Fruit fly (Drosophila melanogaster) whole organism, embryonic: ENCODE data around the gene sbr.
A peak's percentile ranks its signal among the peaks of the same experiment; 100 is the strongest.

ENCODE experiments used
- Atf6 ChIP-seq: fragments of 200-800 bp; sonication (Bioruptor generic); IDR thresholded peaks from 2 replicates; pipeline ENCODE4 v1.3.6; 2022; ENCODE audit warnings: missing biosample characterization, missing genetic modification characterization
- Awh ChIP-seq: fragments of 200-800 bp; sonication (Bioruptor generic); IDR thresholded peaks from 2 replicates; pipeline ENCODE4, ENCODE4 v1.3.6; 2022; ENCODE audit warnings: missing biosample characterization, missing genetic modification characterization
- CG1024 ChIP-seq: fragments of 200-800 bp; sonication (Bioruptor generic); IDR thresholded peaks from 2 replicates; pipeline ENCODE4 v1.3.6; 2022; ENCODE audit warnings: missing biosample characterization, missing genetic modification characterization
- CG10274 ChIP-seq: fragments of 200-800 bp; sonication (Bioruptor generic); optimal IDR thresholded peaks from 3 replicates; lab custom pipeline; 2017; ENCODE audit warnings: missing biosample characterization, mild to moderate bottlenecking, missing genetic modification characterization
- CG11093 ChIP-seq: fragments of 200-800 bp; sonication (Bioruptor generic); IDR thresholded peaks from 3 replicates; pipeline ENCODE4 v1.3.6; 2022; ENCODE audit warnings: missing biosample characterization, missing genetic modification characterization
- CG12071 ChIP-seq: fragments of 200-800 bp; sonication (Bioruptor generic); optimal IDR thresholded peaks from 3 replicates; lab custom pipeline; 2018; ENCODE audit warnings: missing biosample characterization, mild to moderate bottlenecking, missing genetic modification characterization
- CG12299 ChIP-seq: fragments of 200-800 bp; sonication (Bioruptor generic); optimal IDR thresholded peaks from 2 replicates; lab custom pipeline; 2018; ENCODE audit warnings: missing biosample characterization, mild to moderate bottlenecking, missing genetic modification characterization
- CG13624 ChIP-seq: fragments of 200-800 bp; sonication (Bioruptor generic); optimal IDR thresholded peaks from 2 replicates; lab custom pipeline; 2016; ENCODE audit warnings: missing biosample characterization, missing genetic modification characterization
- CG14014 ChIP-seq: fragments of 200-800 bp; sonication (Bioruptor generic); IDR thresholded peaks from 2 replicates; pipeline ENCODE4 v1.3.6; 2022; ENCODE audit warnings: missing biosample characterization, missing genetic modification characterization
- CG18262 ChIP-seq: fragments of 200-800 bp; optimal IDR thresholded peaks from 3 replicates; lab custom pipeline; 2019; ENCODE audit warnings: missing biosample characterization, mild to moderate bottlenecking, missing genetic modification characterization, moderate library complexity
- CG2120 ChIP-seq: fragments of 200-800 bp; sonication (Bioruptor generic); optimal IDR thresholded peaks from 3 replicates; lab custom pipeline; 2016; ENCODE audit warnings: missing biosample characterization, missing genetic modification characterization
- CG31365 ChIP-seq: fragments of 200-800 bp; sonication (Bioruptor generic); optimal IDR thresholded peaks from 2 replicates; lab custom pipeline; 2018; ENCODE audit warnings: missing biosample characterization, mild to moderate bottlenecking, missing genetic modification characterization
- CG3163 ChIP-seq: fragments of 200-800 bp; sonication (Bioruptor generic); optimal IDR thresholded peaks from 3 replicates; lab custom pipeline; 2016; ENCODE audit warnings: missing biosample characterization, missing genetic modification characterization
- CG32767 ChIP-seq: fragments of 200-800 bp; sonication (Bioruptor generic); IDR thresholded peaks from 2 replicates; pipeline ENCODE4 v1.3.6; 2022; ENCODE audit warnings: missing biosample characterization, missing genetic modification characterization
- CG4328 ChIP-seq: fragments of 200-800 bp; sonication (Bioruptor generic); optimal IDR thresholded peaks from 3 replicates; lab custom pipeline; 2017; ENCODE audit warnings: missing biosample characterization, missing genetic modification reagents, missing genetic modification characterization
- CG4730 ChIP-seq: fragments of 200-800 bp; sonication (Bioruptor generic); IDR thresholded peaks from 2 replicates; pipeline ENCODE4 v1.3.6; 2022; ENCODE audit warnings: missing biosample characterization, missing genetic modification characterization
- CG6813 ChIP-seq: fragments of 200-800 bp; sonication (Bioruptor generic); optimal IDR thresholded peaks from 2 replicates; lab custom pipeline; 2017; ENCODE audit warnings: missing biosample characterization, missing genetic modification characterization, mild to moderate bottlenecking, moderate library complexity, missing genetic modification reagents
- CG7786 ChIP-seq: fragments of 200-800 bp; sonication (Bioruptor generic); optimal IDR thresholded peaks from 2 replicates; lab custom pipeline; 2016; ENCODE audit warnings: missing biosample characterization, missing genetic modification characterization
- CG7839 ChIP-seq: fragments of 200-800 bp; sonication (Bioruptor generic); optimal IDR thresholded peaks from 3 replicates; lab custom pipeline; 2018; ENCODE audit warnings: missing biosample characterization, mild to moderate bottlenecking, missing genetic modification characterization, moderate library complexity
- CG8359 ChIP-seq: fragments of 200-800 bp; sonication (Bioruptor generic); optimal IDR thresholded peaks from 2 replicates; lab custom pipeline; 2017; ENCODE audit warnings: missing biosample characterization, mild to moderate bottlenecking, missing genetic modification characterization, borderline replicate concordance
- CoRest ChIP-seq: fragments of 200-800 bp; sonication (Bioruptor generic); optimal IDR thresholded peaks from 3 replicates; lab custom pipeline; 2018; ENCODE audit warnings: missing biosample characterization, mild to moderate bottlenecking, missing genetic modification characterization, moderate library complexity
- Dfd ChIP-seq, 2 experiments: fragments of >200 bp; optimal IDR thresholded peaks; 2 replicates each; lab custom pipeline; 2017; ENCODE audit warnings: missing biosample characterization in 2 of 2, missing genetic modification characterization in 2 of 2
- Doc3 ChIP-seq: fragments of 200-800 bp; sonication (Bioruptor generic); IDR thresholded peaks from 3 replicates; pipeline ENCODE4 v1.3.6; 2022; ENCODE audit warnings: missing biosample characterization, missing genetic modification characterization; ENCODE audit not compliant: partially characterized antibody
- Dp ChIP-seq: fragments of 200-800 bp; sonication (Bioruptor generic); optimal IDR thresholded peaks from 2 replicates; lab custom pipeline; 2018; ENCODE audit warnings: missing biosample characterization, mild to moderate bottlenecking, missing genetic modification characterization, moderate library complexity
- E2f1 ChIP-seq: fragments of 200-800 bp; sonication (Bioruptor generic); IDR thresholded peaks from 2 replicates; pipeline ENCODE4 v1.3.6; 2022; ENCODE audit warnings: missing biosample characterization, missing genetic modification characterization
- HmgD ChIP-seq: fragments of 200-800 bp; sonication (Bioruptor generic); optimal IDR thresholded peaks from 3 replicates; lab custom pipeline; 2016; ENCODE audit warnings: missing biosample characterization, missing genetic modification characterization
- Hmx ChIP-seq: fragments of 200-800 bp; sonication (Bioruptor generic); optimal IDR thresholded peaks from 2 replicates; lab custom pipeline; 2016; ENCODE audit warnings: missing biosample characterization, missing genetic modification characterization
- Hr3 ChIP-seq: fragments of 200-800 bp; sonication (Bioruptor generic); optimal IDR thresholded peaks from 3 replicates; lab custom pipeline; 2016; ENCODE audit warnings: missing biosample characterization, missing genetic modification characterization
- Hsf ChIP-seq: fragments of 200-800 bp; sonication (Bioruptor generic); optimal IDR thresholded peaks from 3 replicates; lab custom pipeline; 2016; ENCODE audit warnings: missing biosample characterization, missing genetic modification characterization
- NC2β ChIP-seq: fragments of 200-800 bp; sonication (Bioruptor generic); optimal IDR thresholded peaks from 2 replicates; lab custom pipeline; 2016; ENCODE audit warnings: missing biosample characterization, missing genetic modification characterization
- Pdp1 ChIP-seq, 2 experiments: fragments of 200-800 bp; sonication (Bioruptor generic); optimal IDR thresholded peaks; 3 replicates each; lab custom pipeline; 2016; ENCODE audit warnings: missing biosample characterization in 2 of 2, missing genetic modification characterization in 2 of 2, mild to moderate bottlenecking in 1 of 2, moderate library complexity in 1 of 2
- Side ChIP-seq: fragments of 200-800 bp; sonication (Bioruptor generic); optimal IDR thresholded peaks from 2 replicates; lab custom pipeline; 2016; ENCODE audit warnings: missing biosample characterization, missing genetic modification characterization
- al ChIP-seq: fragments of 200-800 bp; sonication (Bioruptor generic); IDR thresholded peaks from 2 replicates; pipeline ENCODE4 v1.3.6; 2022; ENCODE audit warnings: missing biosample characterization, missing genetic modification characterization
- bcd ChIP-seq: fragments of 200-800 bp; sonication (Bioruptor generic); optimal IDR thresholded peaks from 2 replicates; lab custom pipeline; 2017; ENCODE audit warnings: missing biosample characterization, mild to moderate bottlenecking, missing genetic modification characterization
- btn ChIP-seq: fragments of 200-800 bp; sonication (Bioruptor generic); optimal IDR thresholded peaks from 2 replicates; lab custom pipeline; 2016; ENCODE audit warnings: missing biosample characterization, missing genetic modification characterization
- chif ChIP-seq, 2 experiments: fragments of 200-800 bp; sonication (Bioruptor generic); optimal IDR thresholded peaks; 3 replicates each; lab custom pipeline; 2016; ENCODE audit warnings: missing biosample characterization in 2 of 2, missing genetic modification characterization in 2 of 2
- ci ChIP-seq: fragments of 200-800 bp; sonication (Bioruptor generic); IDR thresholded peaks from 3 replicates; pipeline ENCODE4 v1.3.6; 2022; ENCODE audit warnings: missing biosample characterization, missing genetic modification characterization
- crol ChIP-seq: fragments of 200-800 bp; sonication (Bioruptor generic); IDR thresholded peaks from 2 replicates; pipeline ENCODE4 v1.3.6; 2022; ENCODE audit warnings: missing biosample characterization, missing genetic modification characterization
- cwo ChIP-seq: fragments of 200-800 bp; sonication (Bioruptor generic); optimal IDR thresholded peaks from 3 replicates; lab custom pipeline; 2017; ENCODE audit warnings: missing biosample characterization, missing genetic modification characterization, mild to moderate bottlenecking, moderate library complexity, missing genetic modification reagents
- da ChIP-seq: fragments of 200-800 bp; sonication (Bioruptor generic); optimal IDR thresholded peaks from 2 replicates; lab custom pipeline; 2016; ENCODE audit warnings: missing biosample characterization, missing genetic modification characterization
- dimm ChIP-seq: fragments of 200-800 bp; sonication (Bioruptor generic); IDR thresholded peaks from 2 replicates; pipeline ENCODE4 v1.3.6; 2022; ENCODE audit warnings: missing biosample characterization, missing genetic modification characterization
- dysf ChIP-seq: fragments of 200-800 bp; sonication (Bioruptor generic); IDR thresholded peaks from 3 replicates; pipeline ENCODE4 v1.3.6; 2022; ENCODE audit warnings: missing biosample characterization, missing genetic modification characterization
- jumu ChIP-seq: fragments of 200-800 bp; sonication (Bioruptor generic); optimal IDR thresholded peaks from 3 replicates; lab custom pipeline; 2016; ENCODE audit warnings: missing biosample characterization, missing genetic modification characterization
- mirr ChIP-seq: fragments of 200-800 bp; sonication (Bioruptor generic); optimal IDR thresholded peaks from 3 replicates; lab custom pipeline; 2018; ENCODE audit warnings: missing biosample characterization, mild to moderate bottlenecking, missing genetic modification characterization
- nau ChIP-seq: fragments of 200-800 bp; sonication (Bioruptor generic); optimal IDR thresholded peaks from 3 replicates; lab custom pipeline; 2017; ENCODE audit warnings: missing biosample characterization, mild to moderate bottlenecking, missing genetic modification characterization, missing genetic modification reagents
- pb ChIP-seq: fragments of 200-800 bp; sonication (Bioruptor generic); optimal IDR thresholded peaks from 3 replicates; lab custom pipeline; 2016; ENCODE audit warnings: missing biosample characterization, missing genetic modification characterization
- pnt ChIP-seq: fragments of 200-800 bp; sonication (Bioruptor generic); optimal IDR thresholded peaks from 3 replicates; lab custom pipeline; 2016; ENCODE audit warnings: missing biosample characterization, missing genetic modification characterization
- prd ChIP-seq, 3 experiments: fragments of >200 bp in 2 of 3; fragments of 200-800 bp in 1 of 3; sonication (Bioruptor generic) in 1 of 3; optimal IDR thresholded peaks in 2 of 3; IDR thresholded peaks in 1 of 3; 2 replicates in 2 of 3; 3 replicates in 1 of 3; pipeline versions ENCODE4 v1.3.6 to Lab custom; 2017 to 2022; ENCODE audit warnings: missing biosample characterization in 1 of 3, missing genetic modification characterization in 1 of 3
- sens-2 ChIP-seq: fragments of 200-800 bp; sonication (Bioruptor generic); IDR thresholded peaks from 2 replicates; pipeline ENCODE4 v1.3.6; 2022; ENCODE audit warnings: missing biosample characterization, missing genetic modification characterization
- tgo ChIP-seq: fragments of 200-800 bp; sonication (Bioruptor generic); IDR thresholded peaks from 3 replicates; pipeline ENCODE4 v1.3.6; 2022; ENCODE audit warnings: missing biosample characterization, missing genetic modification characterization
- zfh1 ChIP-seq: fragments of 200-800 bp; sonication (Bioruptor generic); IDR thresholded peaks from 3 replicates; pipeline ENCODE4 v1.3.6; 2022; ENCODE audit warnings: missing biosample characterization, missing genetic modification characterization

sbr gene

DNA sequence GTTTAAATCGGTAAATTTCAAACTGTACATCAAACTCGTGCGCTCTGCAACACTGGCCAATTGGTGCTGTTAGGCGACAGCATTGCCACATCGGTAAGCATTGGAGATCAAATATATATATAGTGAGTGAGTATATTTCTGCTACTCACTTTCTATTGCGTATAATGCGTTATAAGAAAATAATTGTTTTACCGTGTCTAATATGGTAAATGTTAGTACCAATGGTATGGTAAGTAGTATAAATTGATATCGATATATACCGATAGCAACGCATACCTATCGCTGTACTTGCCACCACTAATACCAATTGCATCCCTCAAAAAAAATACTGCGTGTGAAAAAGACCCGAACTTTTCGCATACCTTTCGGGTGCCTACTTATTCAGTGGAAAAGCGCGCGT, 10.5 kb upstream of the sbr start, which contains the start of the genes sofe and CG2186 (continued):
- no peak for TF ChIP-seq bcd (GFP tag; lab: Kevin White, UChicago)
- TF ChIP-seq al (GFP tag; lab: Robert Waterston, UW), result no peak
- peak; percentile 67 for TF ChIP-seq CG7786 (GFP tag; lab: Kevin White, UChicago)
- no peak for TF ChIP-seq Dfd (GFP tag; optimal IDR thresholded peaks at IDR 0.05; lab: Kevin White, UChicago)
- peak; percentile 56 for TF ChIP-seq Hsf (GFP tag; lab: Kevin White, UChicago)
- no peak for TF ChIP-seq mirr (GFP tag; lab: Kevin White, UChicago)
- peak; percentile 36 for TF ChIP-seq CG13624 (GFP tag; lab: Kevin White, UChicago)
- no peak for TF ChIP-seq Hmx (GFP tag; lab: Kevin White, UChicago)
- TF ChIP-seq dysf (GFP tag; lab: Robert Waterston, UW), result no peak
- TF ChIP-seq CG1024, result no peak
- TF ChIP-seq pb (GFP tag; lab: Kevin White, UChicago), result no peak
- TF ChIP-seq prd (optimal IDR thresholded peaks at IDR 0.05; lab: Kevin White, UChicago), result no peak
- peak; percentile 67 for TF ChIP-seq prd (GFP tag; IDR thresholded peaks at IDR 0.05; lab: Robert Waterston, UW)
- TF ChIP-seq dimm (GFP tag; lab: Robert Waterston, UW), result no peak
- TF ChIP-seq crol (GFP tag; lab: Robert Waterston, UW), result no peak
- no peak for TF ChIP-seq cwo (GFP tag; lab: Kevin White, UChicago)
- peak; percentile 67 for TF ChIP-seq CoRest
- peak; percentile 60; the same call in 2 of the 3 replicates for TF ChIP-seq ci (GFP tag; lab: Robert Waterston, UW)
- TF ChIP-seq CG18262 (tag; lab: Kevin White, UChicago), result peak; percentile 29
- no peak for TF ChIP-seq sens-2 (GFP tag; lab: Robert Waterston, UW)
- TF ChIP-seq CG14014 (GFP tag; lab: Robert Waterston, UW), result peak; percentile 20; the same call in 1 of the 2 replicates
- TF ChIP-seq Dp, result peak; percentile 76
- TF ChIP-seq Doc3 (GFP tag; lab: Robert Waterston, UW), result peak; percentile 87
- 0 out of 2 replicates have a peak, but pooled peaks have one; percentile 15 for TF ChIP-seq CG32767
- TF ChIP-seq Pdp1 (GFP tag; optimal IDR thresholded peaks at IDR 0.05; lab: Kevin White, UChicago), result peak; percentile 6 to 46
- peak; percentile 64 for TF ChIP-seq jumu (GFP tag; lab: Kevin White, UChicago)
- TF ChIP-seq NC2β (GFP tag; lab: Kevin White, UChicago), result peak; percentile 64
- no peak for TF ChIP-seq CG10274 (GFP tag; lab: Kevin White, UChicago)
- peak; percentile 1 for TF ChIP-seq Side (GFP tag; lab: Kevin White, UChicago)
- TF ChIP-seq Atf6 (GFP tag; lab: Robert Waterston, UW), result peak; percentile 40; the same call in 1 of the 2 replicates
- TF ChIP-seq CG12071 (GFP tag; lab: Kevin White, UChicago), result no peak
- TF ChIP-seq CG11093 (GFP tag; lab: Robert Waterston, UW), result no peak
- peak; percentile 61 for TF ChIP-seq CG12299 (tag; lab: Kevin White, UChicago)
- TF ChIP-seq pnt (GFP tag; lab: Kevin White, UChicago), result peak; percentile 35
- TF ChIP-seq CG31365, result no peak
- no peak for TF ChIP-seq CG8359 (GFP tag; lab: Kevin White, UChicago)
- peak; percentile 45; the same call in 1 of the 3 replicates for TF ChIP-seq zfh1 (GFP tag; lab: Robert Waterston, UW)
- no peak for TF ChIP-seq CG4328
- peak in 1 of 2 experiments; percentile 36 for TF ChIP-seq chif (GFP tag; optimal IDR thresholded peaks at IDR 0.05; lab: Kevin White, UChicago)
- TF ChIP-seq E2f1 (GFP tag; lab: Robert Waterston, UW), result peak; percentile 23; the same call in 1 of the 2 replicates
- TF ChIP-seq btn (GFP tag; lab: Kevin White, UChicago), result no peak
- peak; percentile 78 for TF ChIP-seq CG2120 (GFP tag; lab: Kevin White, UChicago)
- no peak for TF ChIP-seq CG7839 (tag; lab: Kevin White, UChicago)
- no peak for TF ChIP-seq CG4730 (GFP tag; lab: Robert Waterston, UW)
- TF ChIP-seq Hr3 (GFP tag; lab: Kevin White, UChicago), result peak; percentile 43
- no peak for TF ChIP-seq CG3163 (GFP tag; lab: Kevin White, UChicago)
- TF ChIP-seq HmgD (GFP tag; lab: Kevin White, UChicago), result no peak
- no peak for TF ChIP-seq da (GFP tag; lab: Kevin White, UChicago)
- 0 out of 3 replicates have a peak, but pooled peaks have one; percentile 41 for TF ChIP-seq tgo (GFP tag; lab: Robert Waterston, UW)
- no peak for TF ChIP-seq Awh (GFP tag; lab: Robert Waterston, UW)
- TF ChIP-seq nau, result no peak
- no peak for TF ChIP-seq CG6813
